Worm (Caenorhabditis elegans) whole organism, dauer: Measurements from ENCODE around the gene dhcr-24.

ENCODE experiments used
- unc-62 ChIP-seq: sonication (generic microtip); optimal IDR thresholded peaks from 2 replicates; lab custom pipeline; 2017; ENCODE audit warnings: missing biosample characterization, missing genetic modification reagents, missing genetic modification characterization

dhcr-24 gene

ce11 chrX:2564047-2564446 is at the start of gene dhcr-24:
Gene dhcr-24, minus strand, starts transcription at chrX:2564147.
- TF ChIP-seq unc-62: no peak

ce11 chrX:2613077-2613476 is 49.1 kb upstream of the dhcr-24 start:
- TF ChIP-seq unc-62: no peak

- TF ChIP-seq unc-62: no peak
These were observed 43.8 kb upstream of the dhcr-24 start, which contains the start of gene T03G6.1 for ce11 chrX:2607522-2608278. Gene T03G6.1, plus strand, starts transcription at chrX:2608228.

ce11 chrX:2604358-2605016 is 40.5 kb upstream of the dhcr-24 start:
- TF ChIP-seq unc-62: no peak

ce11 chrX:2601025-2601705 is 37.2 kb upstream of the dhcr-24 start:
- no peak for TF ChIP-seq unc-62

ce11 chrX:2598833-2599279 is 34.9 kb upstream of the dhcr-24 start:
- no peak for TF ChIP-seq unc-62

- TF ChIP-seq unc-62: no peak
These were observed 32.7 kb upstream of the dhcr-24 start for ce11 chrX:2596605-2597004.

ce11 chrX:2595757-2596059 is 31.8 kb upstream of the dhcr-24 start:
- no peak for TF ChIP-seq unc-62

ce11 chrX:2595027-2595756 is 31.2 kb upstream of the dhcr-24 start:
- no peak for TF ChIP-seq unc-62

ce11 chrX:2593703-2594102 is 29.8 kb upstream of the dhcr-24 start, which contains the start of the genes nhr-40 and T03G6.7:
Gene nhr-40, plus strand, starts transcription at chrX:2594003.
Gene T03G6.7, plus strand, starts transcription at chrX:2594039.
- no peak for TF ChIP-seq unc-62

ce11 chrX:2592670-2593280 is 28.8 kb upstream of the dhcr-24 start:
- TF ChIP-seq unc-62: no peak

ce11 chrX:2591586-2592000 is 27.6 kb upstream of the dhcr-24 start:
- TF ChIP-seq unc-62: no peak

ce11 chrX:2590777-2591176 is 26.8 kb upstream of the dhcr-24 start:
- TF ChIP-seq unc-62: no peak

- no peak for TF ChIP-seq unc-62
These were observed 26.1 kb upstream of the dhcr-24 start for ce11 chrX:2590023-2590422.

ce11 chrX:2588012-2588411 is 24.1 kb upstream of the dhcr-24 start:
- TF ChIP-seq unc-62: no peak

ce11 chrX:2585655-2586054 is 21.7 kb upstream of the dhcr-24 start, which contains the start of gene H01M10.2:
Gene H01M10.2, minus strand, starts transcription at chrX:2585755.
- TF ChIP-seq unc-62: no peak
